Worm (Caenorhabditis elegans) whole organism, mixed stage, embryonic: ENCODE results near the gene nhx-4.

Experiments
- nhr-28 ChIP-seq: fragments of 150-350 bp; optimal IDR thresholded peaks from 2 replicates; lab custom pipeline; 2014; ENCODE audit warnings: missing biosample characterization, missing genetic modification characterization
- snpc-4 ChIP-seq: fragments of 150-350 bp; optimal IDR thresholded peaks from 2 replicates; lab custom pipeline; 2014; ENCODE audit warnings: missing biosample characterization, missing genetic modification characterization

- TF ChIP-seq nhr-28 (tag; lab: Kevin White, UChicago), result no peak
- TF ChIP-seq snpc-4 (tag; lab: Kevin White, UChicago), result no peak
Measured at ce11 chrX:6877436-6877835, 36.7 kb upstream of the nhx-4 start, which contains the start of gene col-173.
